Worm (Caenorhabditis elegans) whole organism, L4/young adult: ENCODE data around the gene col-169.

ENCODE experiments used
- W03F9.2 ChIP-seq: fragments of 150-350 bp; optimal IDR thresholded peaks from 2 replicates; lab custom pipeline; 2014; ENCODE audit warnings: missing biosample characterization, missing genetic modification characterization
- dao-5 ChIP-seq: sonication (generic microtip); optimal IDR thresholded peaks from 2 replicates; lab custom pipeline; 2016; ENCODE audit warnings: missing genotype, missing genetic modification characterization, moderate library complexity, missing compliant biosample characterization
- him-1 ChIP-seq: sonication (generic microtip); optimal IDR thresholded peaks from 2 replicates; lab custom pipeline; 2016; ENCODE audit warnings: missing genotype, missing genetic modification reagents, missing genetic modification characterization, missing compliant biosample characterization

DNA sequence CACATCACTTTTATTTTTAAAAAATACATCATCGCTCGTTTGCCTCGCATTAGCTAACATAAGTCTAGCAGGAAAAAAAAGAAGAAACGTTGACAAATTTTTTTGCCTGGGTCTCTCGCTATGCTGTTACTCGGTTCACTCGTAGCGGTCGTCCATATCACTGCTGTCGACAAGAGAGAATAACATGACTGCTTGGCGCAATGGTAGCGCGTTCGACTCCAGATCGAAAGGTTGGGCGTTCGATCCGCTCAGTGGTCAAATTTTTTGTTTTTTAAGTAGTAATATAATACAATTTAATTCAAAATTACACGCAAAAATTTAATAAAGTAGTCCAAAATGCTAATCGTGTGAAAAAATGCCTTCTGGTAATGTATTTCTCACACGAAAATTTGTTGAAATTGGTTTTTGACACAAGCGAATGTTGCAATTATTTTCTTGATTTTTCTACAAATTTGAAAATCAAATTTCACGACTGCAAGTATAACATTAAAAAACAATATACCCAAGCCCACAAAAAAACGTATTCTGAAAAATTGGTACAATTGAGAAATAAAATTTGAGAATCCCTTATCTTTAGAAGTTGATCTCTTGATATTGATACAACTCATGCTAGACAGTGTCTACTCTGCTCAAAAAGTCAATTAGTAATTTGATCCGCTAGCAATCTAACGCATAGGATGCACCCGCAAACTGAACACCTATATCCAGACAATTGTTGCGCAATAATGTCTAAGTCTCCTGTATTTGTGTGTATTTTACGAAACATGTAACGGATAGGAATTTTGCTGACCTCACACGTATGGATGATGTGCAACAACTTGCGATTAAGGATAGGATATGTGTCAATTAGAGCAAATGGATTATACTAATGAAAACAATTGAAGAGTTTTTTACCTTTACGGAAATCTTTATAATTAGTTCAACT, 42.5 kb downstream of the col-169 start:
- TF ChIP-seq dao-5 (tag; lab: Kevin White, UChicago) (peak; percentile 64), him-1 (no peak), W03F9.2 (tag; lab: Kevin White, UChicago) (peak; percentile 3)
